Worm (Caenorhabditis elegans): ENCODE results near the gene rsp-2.

rsp-2 gene

DNA sequence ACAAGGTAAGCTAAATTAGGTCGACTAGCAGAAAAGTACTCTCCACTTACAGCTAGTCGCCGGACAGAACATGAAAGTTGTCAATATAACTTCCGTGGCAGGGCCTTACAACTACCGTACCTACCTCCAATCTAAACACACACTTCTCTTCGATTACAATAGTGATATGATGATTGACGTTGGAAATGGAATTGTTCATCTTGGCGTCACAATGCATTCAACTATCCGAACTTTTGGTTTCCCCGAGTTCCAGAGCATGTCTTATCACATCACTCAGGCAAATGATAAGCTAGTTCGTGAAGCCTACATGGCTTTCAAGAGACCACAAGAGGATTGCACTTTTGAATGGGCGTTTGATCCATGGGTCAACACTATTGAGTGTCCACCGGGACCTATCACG lies 25.4 kb downstream of the rsp-2 start:
- TF ChIP-seq tbx-37 (GFP tag; conservative IDR thresholded peaks at IDR 0.05) (no peak), hnd-1 (tag; optimal IDR thresholded peaks at IDR 0.05) (no peak), flt-1 (GFP tag; IDR thresholded peaks at IDR 0.05) (no peak)

DNA sequence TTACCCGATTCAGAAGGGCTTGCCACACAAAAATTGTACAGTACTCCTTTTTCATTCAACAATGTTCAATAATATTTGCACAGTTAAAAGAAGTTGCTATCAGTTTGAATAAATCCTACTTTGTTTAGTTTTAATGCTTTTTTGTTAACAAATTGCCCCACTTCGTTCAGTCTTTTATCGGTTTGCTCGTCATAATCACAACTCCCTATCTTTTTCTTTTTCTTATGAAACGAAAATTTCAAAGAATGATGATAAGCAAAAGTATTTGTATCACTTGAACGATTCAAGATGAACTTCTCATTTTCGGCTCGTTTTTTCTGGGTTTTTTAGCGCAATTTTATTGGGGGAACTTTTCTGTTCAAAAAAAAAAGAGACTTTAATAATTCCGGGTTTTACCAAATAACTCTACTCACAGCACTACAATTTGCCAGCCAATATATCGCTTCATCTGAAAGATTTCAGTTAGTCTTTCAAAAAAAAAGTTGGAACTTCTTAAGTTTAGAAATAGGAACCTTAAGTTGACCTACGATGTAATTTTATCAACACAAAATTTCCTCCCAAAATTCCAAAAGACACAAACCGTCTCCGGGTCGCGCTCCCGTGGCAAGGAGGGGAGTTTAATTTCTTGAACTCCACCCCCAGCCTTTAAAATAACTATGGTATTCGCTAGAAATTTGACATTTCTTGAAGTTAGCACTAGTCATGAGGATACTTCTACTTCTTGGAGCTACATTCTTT lies 28.0 kb downstream of the rsp-2 start, which contains the start of gene C05D12.3:
Gene C05D12.3, plus strand, starts transcription at position 688 of the 738 bp plus-strand sequence.
- TF ChIP-seq ceh-36 (tag; optimal IDR thresholded peaks at IDR 0.05): no peak
- TF ChIP-seq hmbx-1 (tag; optimal IDR thresholded peaks at IDR 0.05): no peak
- no peak for TF ChIP-seq tra-4 (tag; optimal IDR thresholded peaks at IDR 0.05)
- TF ChIP-seq ceh-13 (GFP tag; optimal IDR thresholded peaks at IDR 0.05): no peak
- no peak for TF ChIP-seq B0310.2 (tag; optimal IDR thresholded peaks at IDR 0.05)
- no peak for TF ChIP-seq hnd-1 (tag; optimal IDR thresholded peaks at IDR 0.05)
- no peak for TF ChIP-seq ets-7 (tag; optimal IDR thresholded peaks at IDR 0.05)
- no peak for TF ChIP-seq F13C5.2 (tag; optimal IDR thresholded peaks at IDR 0.05)
- TF ChIP-seq tbx-11 (GFP tag; IDR thresholded peaks at IDR 0.05): no peak
- no peak for TF ChIP-seq tbx-37 (GFP tag; conservative IDR thresholded peaks at IDR 0.05)

DNA sequence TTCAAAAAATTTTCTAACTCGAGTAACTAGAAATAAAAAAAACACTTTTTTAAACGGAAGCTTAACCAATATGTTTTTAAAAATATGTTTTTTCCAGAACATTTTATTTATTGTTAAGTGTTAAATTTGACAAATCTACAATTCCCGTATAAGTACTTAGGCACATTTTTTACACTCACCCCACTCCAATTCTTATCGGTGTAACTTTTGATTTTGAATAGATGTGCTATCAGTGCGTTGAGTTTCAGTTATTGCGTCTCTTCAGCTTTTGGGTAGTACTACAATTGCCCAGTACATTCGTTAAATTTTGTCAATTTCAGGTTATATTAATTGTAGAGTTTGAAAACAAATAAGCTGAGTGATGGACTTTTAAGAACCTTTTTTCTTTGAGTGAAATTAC lies 28.7 kb downstream of the rsp-2 start:
- TF ChIP-seq ceh-36 (tag; optimal IDR thresholded peaks at IDR 0.05) (no peak), aly-1 (tag; optimal IDR thresholded peaks at IDR 0.05) (no peak), pes-1 (GFP tag; IDR thresholded peaks at IDR 0.05) (no peak), ama-1 (optimal IDR thresholded peaks at IDR 0.05) (no peak), scrt-1 (GFP tag; IDR thresholded peaks at IDR 0.05) (no peak), tra-4 (tag; optimal IDR thresholded peaks at IDR 0.05) (no peak), ets-7 (tag; optimal IDR thresholded peaks at IDR 0.05) (no peak), hmg-4 (GFP tag; optimal IDR thresholded peaks at IDR 0.05) (no peak), flt-1 (GFP tag; IDR thresholded peaks at IDR 0.05) (no peak), hnd-1 (tag; optimal IDR thresholded peaks at IDR 0.05) (no peak), F13C5.2 (tag; optimal IDR thresholded peaks at IDR 0.05) (no peak)

DNA sequence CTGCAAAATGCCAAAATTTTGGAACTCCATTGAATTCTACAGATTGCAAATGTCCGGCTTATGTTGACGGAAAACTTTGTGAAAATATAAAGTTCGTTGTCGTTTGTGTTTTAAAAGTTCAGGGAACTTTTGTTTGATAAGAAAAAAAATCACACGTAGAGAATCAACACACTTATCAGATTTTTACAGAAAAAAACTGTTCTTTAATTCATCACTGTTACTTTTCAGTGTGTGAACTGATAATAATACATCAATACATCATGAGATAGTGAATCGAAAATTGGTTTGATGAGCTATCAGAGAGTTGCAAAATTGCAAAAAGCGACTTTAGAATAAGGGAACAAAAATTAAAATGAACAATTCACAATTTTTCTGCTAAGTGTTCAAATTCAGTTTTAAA lies 34.3 kb downstream of the rsp-2 start:
- no peak for TF ChIP-seq sea-1 (GFP tag; conservative IDR thresholded peaks at IDR 0.05)
- TF ChIP-seq tra-4 (tag; optimal IDR thresholded peaks at IDR 0.05): no peak
- TF ChIP-seq tbx-11 (GFP tag; IDR thresholded peaks at IDR 0.05): no peak
- TF ChIP-seq ceh-36 (tag; optimal IDR thresholded peaks at IDR 0.05): no peak
- TF ChIP-seq ets-7 (tag; optimal IDR thresholded peaks at IDR 0.05): no peak
- TF ChIP-seq aly-1 (tag; optimal IDR thresholded peaks at IDR 0.05): no peak
- TF ChIP-seq hnd-1 (tag; optimal IDR thresholded peaks at IDR 0.05): no peak
- TF ChIP-seq flt-1 (GFP tag; IDR thresholded peaks at IDR 0.05): no peak
- no peak for TF ChIP-seq ceh-13 (GFP tag; optimal IDR thresholded peaks at IDR 0.05)
- TF ChIP-seq pes-1 (GFP tag; IDR thresholded peaks at IDR 0.05): no peak
- TF ChIP-seq B0310.2 (tag; optimal IDR thresholded peaks at IDR 0.05): no peak

DNA sequence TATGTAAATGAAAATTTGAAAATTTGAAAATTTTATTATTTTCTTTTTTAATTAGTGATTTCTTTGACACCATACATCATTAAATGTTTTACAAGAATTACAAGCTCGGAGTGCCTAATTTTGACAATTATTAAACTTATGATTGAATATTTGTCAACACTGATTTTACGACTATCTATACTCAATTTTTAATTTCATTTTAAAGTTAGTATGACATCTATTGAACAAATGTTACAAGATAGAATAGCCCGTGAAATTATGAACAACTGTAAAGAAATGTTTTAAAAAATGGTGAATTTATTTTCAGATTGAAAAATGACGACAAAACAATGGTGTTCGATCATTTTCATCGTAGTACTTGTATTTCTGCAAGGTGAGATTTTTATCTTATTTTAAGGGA lies 34.8 kb downstream of the rsp-2 start, which contains the start of gene C05D12.2:
Gene C05D12.2, plus strand, starts transcription at position 301 of the 400 bp plus-strand sequence.
- TF ChIP-seq ets-7 (tag; optimal IDR thresholded peaks at IDR 0.05) (no peak), tra-4 (tag; optimal IDR thresholded peaks at IDR 0.05) (no peak), ceh-13 (GFP tag; optimal IDR thresholded peaks at IDR 0.05) (no peak), hnd-1 (tag; optimal IDR thresholded peaks at IDR 0.05) (no peak), F13C5.2 (tag; optimal IDR thresholded peaks at IDR 0.05) (no peak), ama-1 (optimal IDR thresholded peaks at IDR 0.05) (no peak), aly-1 (tag; optimal IDR thresholded peaks at IDR 0.05) (no peak), hmg-4 (GFP tag; optimal IDR thresholded peaks at IDR 0.05) (no peak), hmbx-1 (tag; optimal IDR thresholded peaks at IDR 0.05) (no peak), ceh-36 (tag; optimal IDR thresholded peaks at IDR 0.05) (no peak), pes-1 (GFP tag; IDR thresholded peaks at IDR 0.05) (no peak), scrt-1 (GFP tag; IDR thresholded peaks at IDR 0.05) (no peak), flt-1 (GFP tag; IDR thresholded peaks at IDR 0.05) (no peak), tbx-37 (GFP tag; conservative IDR thresholded peaks at IDR 0.05) (no peak), sea-1 (GFP tag; conservative IDR thresholded peaks at IDR 0.05) (no peak), tbx-11 (GFP tag; IDR thresholded peaks at IDR 0.05) (no peak)

DNA sequence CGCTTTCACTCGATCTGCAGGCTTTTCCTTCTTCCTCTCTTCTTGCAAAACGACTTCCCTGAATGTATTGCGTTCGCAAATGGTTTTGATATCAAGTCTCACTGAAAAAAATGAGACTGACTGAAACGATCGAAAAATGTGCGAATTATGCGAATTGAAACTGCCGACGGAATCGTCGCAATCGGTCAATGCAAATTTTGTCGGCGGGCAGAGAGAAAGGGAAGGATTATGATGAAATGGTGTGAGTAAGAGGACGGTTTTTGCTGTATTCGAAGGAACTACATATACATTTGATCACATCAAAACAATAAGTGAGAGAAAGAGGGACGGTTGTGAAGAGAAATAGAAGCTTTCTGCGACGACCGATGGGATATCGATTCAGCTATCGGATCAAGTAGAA lies 37.1 kb downstream of the rsp-2 start, which contains the start of gene C05D12.1:
Gene C05D12.1, minus strand, starts transcription at position 101 of the 400 bp plus-strand sequence.
- TF ChIP-seq ets-7 (tag; optimal IDR thresholded peaks at IDR 0.05): no peak
- no peak for TF ChIP-seq tra-4 (tag; optimal IDR thresholded peaks at IDR 0.05)
- TF ChIP-seq F13C5.2 (tag; optimal IDR thresholded peaks at IDR 0.05): no peak
- no peak for TF ChIP-seq sea-1 (GFP tag; conservative IDR thresholded peaks at IDR 0.05)
- TF ChIP-seq ama-1 (optimal IDR thresholded peaks at IDR 0.05): no peak
- no peak for TF ChIP-seq ceh-13 (GFP tag; optimal IDR thresholded peaks at IDR 0.05)
- TF ChIP-seq hmbx-1 (tag; optimal IDR thresholded peaks at IDR 0.05): no peak
- no peak for TF ChIP-seq B0310.2 (tag; optimal IDR thresholded peaks at IDR 0.05)
- TF ChIP-seq aly-1 (tag; optimal IDR thresholded peaks at IDR 0.05): no peak
- no peak for TF ChIP-seq hmg-4 (GFP tag; optimal IDR thresholded peaks at IDR 0.05)
- TF ChIP-seq flt-1 (GFP tag; IDR thresholded peaks at IDR 0.05): no peak
- no peak for TF ChIP-seq hnd-1 (tag; optimal IDR thresholded peaks at IDR 0.05)
- no peak for TF ChIP-seq ceh-36 (tag; optimal IDR thresholded peaks at IDR 0.05)
- no peak for TF ChIP-seq tbx-37 (GFP tag; conservative IDR thresholded peaks at IDR 0.05)
- no peak for TF ChIP-seq tbx-11 (GFP tag; IDR thresholded peaks at IDR 0.05)
- TF ChIP-seq pes-1 (GFP tag; IDR thresholded peaks at IDR 0.05): no peak
- no peak for TF ChIP-seq scrt-1 (GFP tag; IDR thresholded peaks at IDR 0.05)

DNA sequence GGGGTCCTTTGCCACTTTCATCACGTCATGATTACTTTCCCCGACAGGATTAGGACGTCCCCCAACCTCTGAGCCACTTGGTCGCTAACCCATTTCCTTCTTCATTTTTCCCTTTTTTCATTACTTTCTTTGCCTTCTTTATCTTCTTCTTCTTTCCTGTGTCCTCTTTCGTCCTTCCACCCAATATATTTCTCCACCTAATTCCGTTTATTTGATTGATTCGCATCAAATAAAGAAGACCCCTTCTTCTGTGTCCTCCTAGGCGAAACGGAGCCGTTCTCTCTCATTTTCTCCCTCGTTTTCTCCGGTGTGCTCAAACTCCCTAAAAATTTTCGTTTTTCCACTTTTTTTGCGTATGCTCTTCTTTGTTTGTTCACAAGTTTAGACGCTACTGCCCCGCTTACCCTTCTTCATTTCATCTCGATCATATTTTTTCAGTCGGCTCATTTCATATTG lies 43.0 kb downstream of the rsp-2 start, which contains the start of gene C05D12.7:
Gene C05D12.7, plus strand, starts transcription at position 406 of the 456 bp plus-strand sequence.
- no peak for TF ChIP-seq ceh-13 (GFP tag; optimal IDR thresholded peaks at IDR 0.05)
- no peak for TF ChIP-seq sea-1 (GFP tag; conservative IDR thresholded peaks at IDR 0.05)
- no peak for TF ChIP-seq flt-1 (GFP tag; IDR thresholded peaks at IDR 0.05)
- no peak for TF ChIP-seq hmbx-1 (tag; optimal IDR thresholded peaks at IDR 0.05)
- no peak for TF ChIP-seq F13C5.2 (tag; optimal IDR thresholded peaks at IDR 0.05)
- no peak for TF ChIP-seq hnd-1 (tag; optimal IDR thresholded peaks at IDR 0.05)
- TF ChIP-seq pes-1 (GFP tag; IDR thresholded peaks at IDR 0.05): no peak
- TF ChIP-seq ama-1 (optimal IDR thresholded peaks at IDR 0.05): no peak
- no peak for TF ChIP-seq hmg-4 (GFP tag; optimal IDR thresholded peaks at IDR 0.05)
- no peak for TF ChIP-seq tra-4 (tag; optimal IDR thresholded peaks at IDR 0.05)
- TF ChIP-seq tbx-37 (GFP tag; conservative IDR thresholded peaks at IDR 0.05): no peak
- no peak for TF ChIP-seq tbx-11 (GFP tag; IDR thresholded peaks at IDR 0.05)
- TF ChIP-seq aly-1 (tag; optimal IDR thresholded peaks at IDR 0.05): no peak
- TF ChIP-seq scrt-1 (GFP tag; IDR thresholded peaks at IDR 0.05): no peak
- no peak for TF ChIP-seq ceh-36 (tag; optimal IDR thresholded peaks at IDR 0.05)
